Worm (Caenorhabditis elegans): ENCODE results near the gene T18D3.1.

T18D3.1 gene

ce11 chrX:12451258-12451657 lies 3.3 kb upstream of the T18D3.1 start:
- no peak for TF ChIP-seq unc-62 (GFP tag; optimal IDR thresholded peaks at IDR 0.05)

ce11 chrX:12452143-12452570 lies 2.4 kb upstream of the T18D3.1 start:
- no peak for TF ChIP-seq unc-62 (GFP tag; optimal IDR thresholded peaks at IDR 0.05)

- TF ChIP-seq unc-62 (GFP tag; optimal IDR thresholded peaks at IDR 0.05), result no peak
These were observed 3.5 kb downstream of the T18D3.1 start for ce11 chrX:12458021-12458420.

- no peak for TF ChIP-seq unc-62 (GFP tag; optimal IDR thresholded peaks at IDR 0.05)
These were observed 7.0 kb downstream of the T18D3.1 start, which contains the start of gene odr-7 for ce11 chrX:12461557-12461956. odr-7 (minus strand) TSS chrX:12461657.

- no peak for TF ChIP-seq unc-62 (GFP tag; optimal IDR thresholded peaks at IDR 0.05)
These were observed 9.0 kb downstream of the T18D3.1 start, which contains the start of gene T18D3.5 for ce11 chrX:12463504-12463903. T18D3.5 (plus strand) TSS chrX:12463804.

ce11 chrX:12466769-12467168 lies 12.2 kb downstream of the T18D3.1 start, which contains the start of gene cdf-2:
cdf-2 (minus strand) TSS chrX:12466917.
- no peak for TF ChIP-seq unc-62 (GFP tag; optimal IDR thresholded peaks at IDR 0.05)

- no peak for TF ChIP-seq unc-62 (GFP tag; optimal IDR thresholded peaks at IDR 0.05)
These were observed 13.1 kb downstream of the T18D3.1 start, which contains the start of gene myo-2 for ce11 chrX:12467660-12468111. myo-2 (plus strand) TSS chrX:12468061.

- no peak for TF ChIP-seq unc-62 (GFP tag; optimal IDR thresholded peaks at IDR 0.05)
These were observed 15.3 kb downstream of the T18D3.1 start for ce11 chrX:12469846-12470245.

- no peak for TF ChIP-seq unc-62 (GFP tag; optimal IDR thresholded peaks at IDR 0.05)
These were observed 17.7 kb downstream of the T18D3.1 start for ce11 chrX:12472232-12472631.

- no peak for TF ChIP-seq unc-62 (GFP tag; optimal IDR thresholded peaks at IDR 0.05)
These were observed 21.9 kb downstream of the T18D3.1 start for ce11 chrX:12476412-12476811.

- TF ChIP-seq unc-62 (GFP tag; optimal IDR thresholded peaks at IDR 0.05), result no peak
These were observed 22.8 kb downstream of the T18D3.1 start, which contains the start of gene F45E6.1 for ce11 chrX:12477341-12477740. F45E6.1 (minus strand) TSS chrX:12477441.

- no peak for TF ChIP-seq unc-62 (GFP tag; optimal IDR thresholded peaks at IDR 0.05)
These were observed 23.9 kb downstream of the T18D3.1 start for ce11 chrX:12478465-12478864.

- no peak for TF ChIP-seq unc-62 (GFP tag; optimal IDR thresholded peaks at IDR 0.05)
These were observed 24.5 kb downstream of the T18D3.1 start for ce11 chrX:12479027-12479426.

- no peak for TF ChIP-seq unc-62 (GFP tag; optimal IDR thresholded peaks at IDR 0.05)
These were observed 26.0 kb downstream of the T18D3.1 start, which contains the start of gene atf-6 for ce11 chrX:12480447-12480998. atf-6 (plus strand) TSS chrX:12480948.

- TF ChIP-seq unc-62 (GFP tag; optimal IDR thresholded peaks at IDR 0.05), result no peak
These were observed 29.5 kb downstream of the T18D3.1 start for ce11 chrX:12484078-12484477.

- no peak for TF ChIP-seq unc-62 (GFP tag; optimal IDR thresholded peaks at IDR 0.05)
These were observed 30.2 kb downstream of the T18D3.1 start, which contains the start of gene tbc-13 for ce11 chrX:12484749-12485148. tbc-13 (plus strand) TSS chrX:12485049.

ce11 chrX:12491138-12491537 lies 36.6 kb downstream of the T18D3.1 start:
- TF ChIP-seq unc-62 (GFP tag; optimal IDR thresholded peaks at IDR 0.05), result no peak

ce11 chrX:12492467-12492866 lies 37.9 kb downstream of the T18D3.1 start, which contains the start of gene lips-1:
lips-1 (plus strand) TSS chrX:12492767.
- no peak for TF ChIP-seq unc-62 (GFP tag; optimal IDR thresholded peaks at IDR 0.05)

All from whole organism, dauer.